Worm (Caenorhabditis elegans) whole organism, L4 larva: Measurements from ENCODE around the gene F14D7.8.

Experiments
- D1046.2 ChIP-seq: fragments of 200-800 bp; sonication (Bioruptor generic); IDR thresholded peaks from 2 replicates; pipeline ENCODE4 v1.3.6; 2022; ENCODE audit warnings: missing genetic modification characterization, missing compliant biosample characterization
- F44E2.7 ChIP-seq: fragments of 200-800 bp; sonication (Bioruptor generic); IDR thresholded peaks from 2 replicates; pipeline ENCODE4 v2.1.2; 2022; ENCODE audit warnings: missing genetic modification characterization, missing compliant biosample characterization
- F49E8.2 ChIP-seq: sonication (generic microtip); optimal IDR thresholded peaks from 2 replicates; lab custom pipeline; 2016; ENCODE audit warnings: missing compliant biosample characterization, mild to moderate bottlenecking, missing genetic modification characterization, borderline replicate concordance
- R02D3.7 ChIP-seq: fragments of 150-350 bp; sonication (generic microtip); optimal IDR thresholded peaks from 3 replicates; lab custom pipeline; 2014; ENCODE audit warnings: missing biosample characterization, missing genetic modification characterization
- Y48G9A.11 ChIP-seq: fragments of 200-800 bp; sonication (Bioruptor generic); IDR thresholded peaks from 2 replicates; pipeline ENCODE4 v1.3.6; 2022; ENCODE audit warnings: missing genetic modification reagents, missing genetic modification characterization, missing compliant biosample characterization
- Y5F2A.4 ChIP-seq: fragments of 200-800 bp; sonication (Bioruptor generic); optimal IDR thresholded peaks from 2 replicates; lab custom pipeline; 2018; ENCODE audit warnings: mild to moderate bottlenecking, missing genetic modification characterization, missing compliant biosample characterization
- Y75B8A.6 ChIP-seq: fragments of 200-800 bp; sonication (Bioruptor generic); IDR thresholded peaks from 2 replicates; pipeline ENCODE4 v1.3.6; 2022; ENCODE audit warnings: missing genetic modification reagents, missing genetic modification characterization, missing compliant biosample characterization
- ZK546.5 ChIP-seq, 2 experiments: sonication (generic microtip); optimal IDR thresholded peaks; 2 replicates each; lab custom pipeline; 2017; ENCODE audit warnings: missing biosample characterization in 2 of 2, missing genetic modification characterization in 2 of 2
- aly-2 ChIP-seq: sonication (generic microtip); optimal IDR thresholded peaks from 2 replicates; lab custom pipeline; 2018; ENCODE audit warnings: missing biosample characterization, missing genetic modification characterization
- ceh-32 ChIP-seq: sonication (generic microtip); optimal IDR thresholded peaks from 2 replicates; lab custom pipeline; 2016; ENCODE audit warnings: mild to moderate bottlenecking, missing genetic modification characterization, missing compliant biosample characterization; ENCODE audit not compliant: poor library complexity
- ces-1 ChIP-seq: fragments of 150-350 bp; sonication (generic microtip); optimal IDR thresholded peaks from 4 replicates; lab custom pipeline; 2014; ENCODE audit warnings: missing biosample characterization, missing genetic modification reagents, missing genetic modification characterization
- cey-2 ChIP-seq: sonication (generic microtip); optimal IDR thresholded peaks from 3 replicates; lab custom pipeline; 2017; ENCODE audit warnings: missing genetic modification characterization, mild to moderate bottlenecking, missing compliant biosample characterization, antibody characterized with exemption, borderline replicate concordance; ENCODE audit not compliant: insufficient read depth
- ctbp-1 ChIP-seq: fragments of 200-800 bp; sonication (Bioruptor generic); IDR thresholded peaks from 2 replicates; pipeline ENCODE4 v1.3.6; 2022; ENCODE audit warnings: missing genetic modification reagents, missing genetic modification characterization, missing compliant biosample characterization
- daf-16 ChIP-seq, 3 experiments: sonication (generic microtip); optimal IDR thresholded peaks; 2 replicates each; lab custom pipeline; 2016 to 2017; ENCODE audit warnings: missing genetic modification characterization in 3 of 3, missing genetic modification reagents in 3 of 3, mild to moderate bottlenecking in 2 of 3, missing compliant biosample characterization in 2 of 3, missing biosample characterization in 1 of 3, moderate library complexity in 1 of 3
- dmd-6 ChIP-seq: fragments of 200-800 bp; sonication (Bioruptor generic); IDR thresholded peaks from 2 replicates; pipeline ENCODE4 v1.3.6; 2022; ENCODE audit warnings: missing genetic modification reagents, missing genetic modification characterization, missing compliant biosample characterization
- dmd-9 ChIP-seq: fragments of 200-800 bp; sonication (Bioruptor generic); IDR thresholded peaks from 2 replicates; pipeline ENCODE4 v1.3.6; 2022; ENCODE audit warnings: missing genetic modification reagents, missing genetic modification characterization, missing compliant biosample characterization
- duxl-1 ChIP-seq: sonication (generic microtip); optimal IDR thresholded peaks from 2 replicates; lab custom pipeline; 2016; ENCODE audit warnings: mild to moderate bottlenecking, missing genetic modification characterization, moderate library complexity, missing compliant biosample characterization; ENCODE audit not compliant: poor library complexity
- dve-1 ChIP-seq: sonication (generic microtip); optimal IDR thresholded peaks from 2 replicates; lab custom pipeline; 2017; ENCODE audit warnings: antibody characterized with exemption, mild to moderate bottlenecking, missing genetic modification characterization, missing compliant biosample characterization; ENCODE audit not compliant: insufficient read depth
- egl-27 ChIP-seq: sonication (generic microtip); optimal IDR thresholded peaks from 3 replicates; lab custom pipeline; 2017; ENCODE audit warnings: missing biosample characterization, missing genetic modification reagents, missing genetic modification characterization
- hif-1 ChIP-seq, 2 experiments: sonication (generic microtip); optimal IDR thresholded peaks; 2 replicates each; lab custom pipeline; 2016 to 2017; ENCODE audit warnings: missing compliant biosample characterization in 2 of 2, missing genetic modification characterization in 2 of 2, missing genetic modification reagents in 2 of 2, missing genotype in 2 of 2, mild to moderate bottlenecking in 1 of 2
- hlh-30 ChIP-seq: sonication (generic microtip); optimal IDR thresholded peaks from 2 replicates; lab custom pipeline; 2017; ENCODE audit warnings: antibody characterized with exemption, mild to moderate bottlenecking, missing genetic modification characterization, missing compliant biosample characterization; ENCODE audit not compliant: insufficient read depth
- lin-39 ChIP-seq: fragments of 150-350 bp; optimal IDR thresholded peaks from 2 replicates; lab custom pipeline; 2014; ENCODE audit warnings: missing biosample characterization, missing genetic modification reagents, missing genetic modification characterization
- lir-3 ChIP-seq: sonication (generic microtip); optimal IDR thresholded peaks from 2 replicates; lab custom pipeline; 2016; ENCODE audit warnings: mild to moderate bottlenecking, missing genetic modification characterization, missing compliant biosample characterization
- madf-9 ChIP-seq: fragments of 200-800 bp; sonication (Bioruptor generic); conservative IDR thresholded peaks from 2 replicates; pipeline ENCODE4 v1.3.6; 2022; ENCODE audit warnings: missing genetic modification reagents, missing genetic modification characterization, missing compliant biosample characterization
- mdl-1 ChIP-seq, 2 experiments: fragments of 150-350 bp in 1 of 2; sonication (generic microtip) in 1 of 2; optimal IDR thresholded peaks; 2 replicates each; lab custom pipeline; 2014 to 2017; ENCODE audit warnings: missing biosample characterization in 2 of 2, missing genetic modification characterization in 2 of 2
- mdt-29 ChIP-seq: fragments of 200-800 bp; sonication (Bioruptor generic); IDR thresholded peaks from 2 replicates; pipeline ENCODE4 v1.3.6; 2022; ENCODE audit warnings: missing genetic modification reagents, missing genetic modification characterization, missing compliant biosample characterization
- mxl-2 ChIP-seq: fragments of 200-800 bp; sonication (Bioruptor generic); conservative IDR thresholded peaks from 2 replicates; pipeline ENCODE4 v1.3.6; 2022; ENCODE audit warnings: missing genetic modification reagents, missing genetic modification characterization, missing compliant biosample characterization
- mxl-3 ChIP-seq: fragments of 200-800 bp; sonication (Bioruptor generic); optimal IDR thresholded peaks from 2 replicates; lab custom pipeline; 2018; ENCODE audit warnings: mild to moderate bottlenecking, missing genetic modification characterization, missing compliant biosample characterization
- nhr-10 ChIP-seq: fragments of 150-350 bp; optimal IDR thresholded peaks from 2 replicates; lab custom pipeline; 2014; ENCODE audit warnings: missing biosample characterization, missing genetic modification characterization
- nhr-11 ChIP-seq: fragments of 150-350 bp; optimal IDR thresholded peaks from 2 replicates; lab custom pipeline; 2014; ENCODE audit warnings: missing biosample characterization, missing genetic modification characterization
- nhr-111 ChIP-seq: fragments of 200-800 bp; sonication (Bioruptor generic); optimal IDR thresholded peaks from 2 replicates; lab custom pipeline; 2018; ENCODE audit warnings: mild to moderate bottlenecking, missing genetic modification characterization, missing compliant biosample characterization
- nhr-237 ChIP-seq: sonication (generic microtip); optimal IDR thresholded peaks from 2 replicates; lab custom pipeline; 2017; ENCODE audit warnings: missing biosample characterization, missing genetic modification characterization
- nhr-41 ChIP-seq: fragments of 200-800 bp; sonication (Bioruptor generic); IDR thresholded peaks from 2 replicates; pipeline ENCODE4 v1.3.6; 2022; ENCODE audit warnings: missing genetic modification reagents, missing genetic modification characterization, missing compliant biosample characterization
- nhr-77 ChIP-seq: fragments of 150-350 bp; optimal IDR thresholded peaks from 2 replicates; lab custom pipeline; 2014; ENCODE audit warnings: missing biosample characterization, missing genetic modification characterization
- pqm-1 ChIP-seq: sonication (generic microtip); optimal IDR thresholded peaks from 2 replicates; lab custom pipeline; 2017; ENCODE audit warnings: missing biosample characterization, missing genetic modification characterization
- rbr-2 ChIP-seq: sonication (generic microtip); optimal IDR thresholded peaks from 2 replicates; lab custom pipeline; 2016; ENCODE audit warnings: missing genotype, missing genetic modification characterization, missing compliant biosample characterization
- set-16 ChIP-seq: fragments of 200-800 bp; sonication (Bioruptor generic); IDR thresholded peaks from 2 replicates; pipeline ENCODE4 v1.3.6; 2022; ENCODE audit warnings: missing genetic modification reagents, missing genetic modification characterization, missing compliant biosample characterization
- snpc-1.2 ChIP-seq: fragments of 200-800 bp; sonication (Bioruptor generic); IDR thresholded peaks from 2 replicates; pipeline ENCODE4 v1.3.6; 2022; ENCODE audit warnings: missing genetic modification reagents, missing genetic modification characterization, missing compliant biosample characterization
- spr-1 ChIP-seq: sonication (generic microtip); optimal IDR thresholded peaks from 2 replicates; lab custom pipeline; 2016; ENCODE audit warnings: mild to moderate bottlenecking, missing genetic modification characterization, missing compliant biosample characterization
- spr-3 ChIP-seq: fragments of 200-800 bp; sonication (Bioruptor generic); optimal IDR thresholded peaks from 2 replicates; lab custom pipeline; 2018; ENCODE audit warnings: mild to moderate bottlenecking, missing genetic modification characterization, missing compliant biosample characterization
- tag-97 ChIP-seq: fragments of 200-800 bp; sonication (Bioruptor generic); IDR thresholded peaks from 2 replicates; pipeline ENCODE4 v1.3.6; 2022; ENCODE audit warnings: missing genetic modification characterization, missing compliant biosample characterization
- unc-130 ChIP-seq: sonication (generic microtip); optimal IDR thresholded peaks from 2 replicates; lab custom pipeline; 2016; ENCODE audit warnings: missing genetic modification reagents, missing genetic modification characterization, missing compliant biosample characterization
- unc-62 ChIP-seq, 3 experiments: fragments of 150-350 bp in 1 of 3; sonication (generic microtip); optimal IDR thresholded peaks in 2 of 3; peaks in 1 of 3; 1 replicate in 1 of 3; 2 replicates in 2 of 3; lab custom pipeline; 2014 to 2017; ENCODE audit warnings: missing biosample characterization in 3 of 3, missing genetic modification characterization in 3 of 3, missing genetic modification reagents in 3 of 3, missing genotype in 1 of 3
- ztf-7 ChIP-seq: fragments of 150-350 bp; optimal IDR thresholded peaks from 2 replicates; lab custom pipeline; 2014; ENCODE audit warnings: missing biosample characterization, missing genetic modification characterization

F14D7.8 gene

ce11 chrV:14327776-14328175, 15.2 kb upstream of the F14D7.8 start, which contains the start of gene F47B8.5:
Gene F47B8.5, minus strand, starts transcription at chrV:14327876.
- TF ChIP-seq rbr-2 (tag; lab: Kevin White, UChicago) = no peak
- no peak for TF ChIP-seq ctbp-1 (GFP tag; lab: Robert Waterston, UW)
- TF ChIP-seq madf-9 (GFP tag; lab: Robert Waterston, UW) = no peak
- no peak for TF ChIP-seq nhr-111 (GFP tag; lab: Kevin White, UChicago)
- no peak for TF ChIP-seq ztf-7 (tag; lab: Kevin White, UChicago)
- no peak for TF ChIP-seq Y5F2A.4 (GFP tag; lab: Kevin White, UChicago)
- no peak for TF ChIP-seq F44E2.7
- no peak for TF ChIP-seq nhr-41 (GFP tag; lab: Robert Waterston, UW)
- TF ChIP-seq tag-97 (GFP tag; lab: Robert Waterston, UW) = no peak
- no peak for TF ChIP-seq lir-3 (tag; lab: Kevin White, UChicago)
- TF ChIP-seq, all 104 proteins: peak for 0

ce11 chrV:14324502-14325467, 12.2 kb upstream of the F14D7.8 start, which contains the start of the genes F47B8.4 and F47B8.18:
Gene F47B8.4, minus strand, starts transcription at chrV:14324673.
Gene F47B8.18, minus strand, starts transcription at chrV:14325464.
- peak; percentile 83 for TF ChIP-seq pqm-1 (tag; lab: Kevin White, UChicago)
- TF ChIP-seq snpc-1.2 (GFP tag; lab: Robert Waterston, UW) = no peak
- no peak for TF ChIP-seq D1046.2 (GFP tag; lab: Robert Waterston, UW)
- no peak for TF ChIP-seq unc-130 (GFP tag; lab: Kevin White, UChicago)
- TF ChIP-seq nhr-77 (tag; lab: Kevin White, UChicago) = peak; percentile 20
- TF ChIP-seq ZK546.5 (tag; optimal IDR thresholded peaks at IDR 0.05; lab: Kevin White, UChicago) = no peak
- TF ChIP-seq R02D3.7 (tag; lab: Kevin White, UChicago) = no peak
- no peak for TF ChIP-seq tag-97 (GFP tag; lab: Robert Waterston, UW)
- TF ChIP-seq duxl-1 (tag; lab: Kevin White, UChicago) = no peak
- no peak for TF ChIP-seq spr-3
- TF ChIP-seq F49E8.2 (tag; lab: Kevin White, UChicago) = no peak
- no peak for TF ChIP-seq lin-39 (tag; lab: Kevin White, UChicago)
- TF ChIP-seq egl-27 (tag; lab: Kevin White, UChicago) = no peak
- TF ChIP-seq cey-2 = no peak
- TF ChIP-seq mxl-2 (GFP tag; lab: Robert Waterston, UW) = no peak
- no peak for TF ChIP-seq nhr-237 (tag; lab: Kevin White, UChicago)
- peak; percentile 99 for TF ChIP-seq set-16 (GFP tag; lab: Robert Waterston, UW)
- no peak for TF ChIP-seq daf-16 (GFP tag; optimal IDR thresholded peaks at IDR 0.05; lab: Kevin White, UChicago)
- peak; percentile 99 for TF ChIP-seq daf-16 (tag; optimal IDR thresholded peaks at IDR 0.05; lab: Kevin White, UChicago)
- no peak for TF ChIP-seq ztf-7 (tag; lab: Kevin White, UChicago)
- TF ChIP-seq dmd-6 (GFP tag; lab: Robert Waterston, UW) = peak; percentile 44
- TF ChIP-seq dve-1 (tag; lab: Kevin White, UChicago) = no peak
- peak in 1 of 2 experiments; percentile 53 for TF ChIP-seq mdl-1 (tag; optimal IDR thresholded peaks at IDR 0.05; lab: Kevin White, UChicago)
- TF ChIP-seq nhr-41 (GFP tag; lab: Robert Waterston, UW) = 0 out of 2 replicates have a peak, but pooled peaks have one; percentile 6
- TF ChIP-seq nhr-10 (tag; lab: Kevin White, UChicago) = no peak
- 0 out of 2 replicates have a peak, but pooled peaks have one; percentile 33 for TF ChIP-seq dmd-9 (GFP tag; lab: Robert Waterston, UW)
- TF ChIP-seq mdt-29 = no peak
- no peak for TF ChIP-seq ceh-32 (tag; lab: Kevin White, UChicago)
- TF ChIP-seq aly-2 (tag; lab: Kevin White, UChicago) = no peak
- peak in 1 of 2 experiments; percentile 96 for TF ChIP-seq unc-62 (GFP tag; optimal IDR thresholded peaks at IDR 0.05 in 1 of 2; lab: Kevin White, UChicago)
- no peak for TF ChIP-seq unc-62 (tag; optimal IDR thresholded peaks at IDR 0.05; lab: Kevin White, UChicago)
- TF ChIP-seq hlh-30 = peak; percentile 45
- no peak for TF ChIP-seq F44E2.7
- no peak for TF ChIP-seq spr-1 (tag; lab: Kevin White, UChicago)
- no peak for TF ChIP-seq hif-1 (tag; optimal IDR thresholded peaks at IDR 0.05; lab: Kevin White, UChicago)
- TF ChIP-seq Y48G9A.11 (GFP tag; lab: Robert Waterston, UW) = no peak
- TF ChIP-seq mxl-3 = peak; percentile 13
- no peak for TF ChIP-seq nhr-11 (tag; lab: Kevin White, UChicago)
- TF ChIP-seq ces-1 = no peak
- no peak for TF ChIP-seq Y75B8A.6
